Fruit fly (Drosophila melanogaster): ENCODE measurements around the gene CG9331.
A peak's percentile ranks its signal among the peaks of the same experiment; 100 is the strongest.

The CG9331 gene

dm6 chr2L:20844381-20844780 lies 21.8 kb downstream of the CG9331 start:
- TF ChIP-seq Med (GFP tag) (peak; percentile 19), CG15514 (GFP tag; optimal IDR thresholded peaks at IDR 0.05) (no peak), Lim3 (GFP tag; IDR thresholded peaks at IDR 0.05) (no peak), CG6175 (GFP tag; IDR thresholded peaks at IDR 0.05) (no peak), CG12744 (GFP tag; optimal IDR thresholded peaks at IDR 0.05) (no peak), toy (GFP tag; IDR thresholded peaks at IDR 0.05) (no peak), Sox102F (GFP tag; optimal IDR thresholded peaks at IDR 0.05) (peak; percentile 5), mld (GFP tag; IDR thresholded peaks at IDR 0.05; ENCODE audit: partially characterized antibody) (no peak), tll (GFP tag; optimal IDR thresholded peaks at IDR 0.05) (no peak), aop (GFP tag; IDR thresholded peaks at IDR 0.05) (no peak), gfzf (GFP tag; optimal IDR thresholded peaks at IDR 0.05) (no peak), ci (GFP tag; IDR thresholded peaks at IDR 0.05) (0 out of 3 replicates have a peak, but pooled peaks have one; percentile 9), Sry-β (GFP tag; optimal IDR thresholded peaks at IDR 0.05) (no peak), Drgx (GFP tag; IDR thresholded peaks at IDR 0.05) (peak; percentile 49; the same call in 1 of the 2 replicates), NC2α (GFP tag; optimal IDR thresholded peaks at IDR 0.05) (no peak), CG3407 (GFP tag; optimal IDR thresholded peaks at IDR 0.05) (no peak)

- TF ChIP-seq CG32767 (GFP tag; IDR thresholded peaks at IDR 0.05): no peak
These were observed 26.4 kb downstream of the CG9331 start, which contains the start of gene CG14402 for dm6 chr2L:20849000-20849399. Gene CG14402 (plus strand): TSS chr2L:20849300.

- TF ChIP-seq sens-2 (GFP tag; IDR thresholded peaks at IDR 0.05): no peak
- TF ChIP-seq CG11504 (tag; optimal IDR thresholded peaks at IDR 0.05): peak; percentile 83
- TF ChIP-seq CG2199 (GFP tag; IDR thresholded peaks at IDR 0.05): peak; percentile 82; the same call in 1 of the 3 replicates
- TF ChIP-seq CG11696 (GFP tag; IDR thresholded peaks at IDR 0.05): no peak
- no peak for TF ChIP-seq Dbx (GFP tag; IDR thresholded peaks at IDR 0.05)
- peak; percentile 52 for TF ChIP-seq E2f2 (GFP tag; IDR thresholded peaks at IDR 0.05)
- TF ChIP-seq stwl (tag; optimal IDR thresholded peaks at IDR 0.05): peak; percentile 56
- TF ChIP-seq pita (GFP tag; optimal IDR thresholded peaks at IDR 0.05): peak; percentile 44
- no peak for TF ChIP-seq CG10431 (GFP tag; optimal IDR thresholded peaks at IDR 0.05)
- TF ChIP-seq Bteb2 (GFP tag; optimal IDR thresholded peaks at IDR 0.05): no peak
- TF ChIP-seq CG13287 (GFP tag; IDR thresholded peaks at IDR 0.05; ENCODE audit: partially characterized antibody): peak; percentile 8; the same call in 1 of the 2 replicates
- TF ChIP-seq jigr1 (GFP tag; IDR thresholded peaks at IDR 0.05): no peak
- peak; percentile 2 for TF ChIP-seq CG1603 (tag; optimal IDR thresholded peaks at IDR 0.05)
- TF ChIP-seq CG15514 (GFP tag; optimal IDR thresholded peaks at IDR 0.05): peak; percentile 10
- TF ChIP-seq gt (GFP tag; IDR thresholded peaks at IDR 0.05): no peak
- TF ChIP-seq CG3065 (GFP tag; optimal IDR thresholded peaks at IDR 0.05): no peak
- no peak for TF ChIP-seq CG4707 (GFP tag; optimal IDR thresholded peaks at IDR 0.05)
- no peak for TF ChIP-seq unc-4 (GFP tag; IDR thresholded peaks at IDR 0.05; ENCODE audit: partially characterized antibody)
- TF ChIP-seq Lpt (GFP tag; optimal IDR thresholded peaks at IDR 0.05): no peak
- TF ChIP-seq kay (GFP tag; optimal IDR thresholded peaks at IDR 0.05): no peak
- TF ChIP-seq nom (GFP tag; optimal IDR thresholded peaks at IDR 0.05): no peak
- TF ChIP-seq CG15601 (tag; optimal IDR thresholded peaks at IDR 0.05): peak; percentile 74
- TF ChIP-seq CG16779 (GFP tag; IDR thresholded peaks at IDR 0.05): no peak
- no peak for TF ChIP-seq CG10654 (GFP tag; optimal IDR thresholded peaks at IDR 0.05)
- no peak for TF ChIP-seq CG12744 (GFP tag; optimal IDR thresholded peaks at IDR 0.05)
- TF ChIP-seq CTCF (GFP tag; optimal IDR thresholded peaks at IDR 0.05): peak; percentile 79
- TF ChIP-seq C15 (GFP tag; IDR thresholded peaks at IDR 0.05): no peak
- TF ChIP-seq HmgZ (tag; optimal IDR thresholded peaks at IDR 0.05): peak; percentile 33
- TF ChIP-seq Chrac-16 (GFP tag; optimal IDR thresholded peaks at IDR 0.05): no peak
- TF ChIP-seq CG31224 (GFP tag; IDR thresholded peaks at IDR 0.05): no peak
- no peak for TF ChIP-seq CG7745 (tag; optimal IDR thresholded peaks at IDR 0.05)
- no peak for TF ChIP-seq mld (GFP tag; IDR thresholded peaks at IDR 0.05; ENCODE audit: partially characterized antibody)
- peak; percentile 45 for TF ChIP-seq Dp (GFP tag; optimal IDR thresholded peaks at IDR 0.05)
- TF ChIP-seq ranshi (GFP tag; IDR thresholded peaks at IDR 0.05): peak; percentile 82
- no peak for TF ChIP-seq CG33213 (GFP tag; optimal IDR thresholded peaks at IDR 0.05)
These were observed 29.0 kb downstream of the CG9331 start for dm6 chr2L:20851592-20851991.

Measured in whole organism, embryonic.